Worm (Caenorhabditis elegans) whole organism, L3 larva: ENCODE results near the gene C10A4.2.

Experiments used
- ZK546.5 ChIP-seq: sonication (generic microtip); optimal IDR thresholded peaks from 2 replicates; lab custom pipeline; 2017; ENCODE audit warnings: missing biosample characterization, missing genetic modification characterization
- aly-2 ChIP-seq: fragments of 150-350 bp; optimal IDR thresholded peaks from 2 replicates; lab custom pipeline; 2014; ENCODE audit warnings: missing biosample characterization, missing genetic modification characterization
- ama-1 ChIP-seq: fragments of 150-350 bp; optimal IDR thresholded peaks from 2 replicates; lab custom pipeline; 2018
- ceh-16 ChIP-seq: sonication (generic microtip); optimal IDR thresholded peaks from 2 replicates; lab custom pipeline; 2017; ENCODE audit warnings: missing biosample characterization, missing genetic modification characterization
- ceh-28 ChIP-seq: fragments of 150-350 bp; optimal IDR thresholded peaks from 2 replicates; lab custom pipeline; 2014; ENCODE audit warnings: missing biosample characterization, missing genetic modification reagents, missing genetic modification characterization
- ceh-82 ChIP-seq: fragments of 150-350 bp; optimal IDR thresholded peaks from 2 replicates; lab custom pipeline; 2014; ENCODE audit warnings: missing biosample characterization, missing genetic modification characterization
- daf-12 ChIP-seq: fragments of 150-350 bp; optimal IDR thresholded peaks from 2 replicates; lab custom pipeline; 2014; ENCODE audit warnings: missing biosample characterization, missing genetic modification reagents, missing genetic modification characterization
- egl-27 ChIP-seq: sonication (generic microtip); optimal IDR thresholded peaks from 4 replicates; lab custom pipeline; 2017; ENCODE audit warnings: missing biosample characterization, missing genetic modification reagents, missing genetic modification characterization
- egl-5 ChIP-seq: fragments of 150-350 bp; optimal IDR thresholded peaks from 2 replicates; lab custom pipeline; 2017; ENCODE audit warnings: missing biosample characterization, missing genetic modification reagents, missing genetic modification characterization, inconsistent platforms
- elt-1 ChIP-seq: fragments of 150-350 bp; optimal IDR thresholded peaks from 2 replicates; lab custom pipeline; 2014; ENCODE audit warnings: missing biosample characterization, missing genetic modification characterization
- eor-1 ChIP-seq, 2 experiments: fragments of 150-350 bp; optimal IDR thresholded peaks; 2 replicates each; lab custom pipeline; 2014 to 2018; ENCODE audit warnings: missing biosample characterization in 2 of 2, missing genetic modification characterization in 2 of 2
- fos-1 ChIP-seq: fragments of 150-350 bp; optimal IDR thresholded peaks from 2 replicates; lab custom pipeline; 2014; ENCODE audit warnings: missing biosample characterization, missing genetic modification characterization
- hmg-11 ChIP-seq: sonication (generic microtip); optimal IDR thresholded peaks from 2 replicates; lab custom pipeline; 2016; ENCODE audit warnings: missing genetic modification characterization, missing compliant biosample characterization
- jun-1 ChIP-seq: fragments of 150-350 bp; optimal IDR thresholded peaks from 2 replicates; lab custom pipeline; 2014; ENCODE audit warnings: missing biosample characterization, missing genetic modification reagents, missing genetic modification characterization
- lin-15B ChIP-seq: fragments of 150-350 bp; optimal IDR thresholded peaks from 2 replicates; lab custom pipeline; 2014; ENCODE audit warnings: missing biosample characterization, missing genetic modification characterization
- lin-39 ChIP-seq: fragments of 150-350 bp; optimal IDR thresholded peaks from 2 replicates; lab custom pipeline; 2018; ENCODE audit warnings: missing biosample characterization, missing genetic modification reagents, missing genetic modification characterization
- mdl-1 ChIP-seq: fragments of 150-350 bp; optimal IDR thresholded peaks from 2 replicates; lab custom pipeline; 2014; ENCODE audit warnings: missing biosample characterization, missing genetic modification characterization
- nhr-11 ChIP-seq: fragments of 150-350 bp; optimal IDR thresholded peaks from 2 replicates; lab custom pipeline; 2014; ENCODE audit warnings: missing biosample characterization, missing genetic modification characterization
- nhr-12 ChIP-seq: fragments of 150-350 bp; optimal IDR thresholded peaks from 2 replicates; lab custom pipeline; 2014; ENCODE audit warnings: missing biosample characterization, missing genetic modification characterization
- nhr-23 ChIP-seq: fragments of 150-350 bp; optimal IDR thresholded peaks from 2 replicates; lab custom pipeline; 2014; ENCODE audit warnings: missing biosample characterization, missing genetic modification reagents, missing genetic modification characterization
- nhr-237 ChIP-seq: fragments of 150-350 bp; optimal IDR thresholded peaks from 2 replicates; lab custom pipeline; 2014; ENCODE audit warnings: missing biosample characterization, missing genetic modification characterization
- nhr-25 ChIP-seq: sonication (generic microtip); optimal IDR thresholded peaks from 2 replicates; lab custom pipeline; 2017; ENCODE audit warnings: missing biosample characterization, missing genetic modification characterization
- nhr-43 ChIP-seq: sonication (generic microtip); optimal IDR thresholded peaks from 2 replicates; lab custom pipeline; 2016; ENCODE audit warnings: mild to moderate bottlenecking, missing genetic modification characterization, missing compliant biosample characterization; ENCODE audit not compliant: poor library complexity, severe bottlenecking
- nhr-67 ChIP-seq: fragments of 150-350 bp; optimal IDR thresholded peaks from 2 replicates; lab custom pipeline; 2014; ENCODE audit warnings: missing biosample characterization, missing genetic modification characterization
- nhr-76 ChIP-seq: fragments of 150-350 bp; sonication (generic microtip); optimal IDR thresholded peaks from 5 replicates; lab custom pipeline; 2014; ENCODE audit warnings: missing biosample characterization, missing genetic modification characterization
- nhr-77 ChIP-seq: fragments of 150-350 bp; optimal IDR thresholded peaks from 2 replicates; lab custom pipeline; 2014; ENCODE audit warnings: missing biosample characterization, missing genetic modification characterization
- pha-4 ChIP-seq: fragments of 150-350 bp; optimal IDR thresholded peaks from 2 replicates; lab custom pipeline; 2014; ENCODE audit warnings: missing biosample characterization, missing genetic modification reagents, missing genetic modification characterization
- sea-2 ChIP-seq: fragments of 150-350 bp; sonication (generic microtip); optimal IDR thresholded peaks from 4 replicates; lab custom pipeline; 2014; ENCODE audit warnings: missing biosample characterization, missing genetic modification reagents, missing genetic modification characterization
- skn-1 ChIP-seq: fragments of 150-350 bp; optimal IDR thresholded peaks from 2 replicates; lab custom pipeline; 2014; ENCODE audit warnings: missing biosample characterization, missing genetic modification characterization
- tbx-2 ChIP-seq: sonication (generic microtip); optimal IDR thresholded peaks from 2 replicates; lab custom pipeline; 2016; ENCODE audit warnings: mild to moderate bottlenecking, missing genetic modification characterization, missing compliant biosample characterization
- unc-39 ChIP-seq: sonication (generic microtip); optimal IDR thresholded peaks from 4 replicates; lab custom pipeline; 2017; ENCODE audit warnings: missing biosample characterization, missing genetic modification characterization
- unc-62 ChIP-seq: fragments of 150-350 bp; sonication (generic microtip); optimal IDR thresholded peaks from 4 replicates; lab custom pipeline; 2014; ENCODE audit warnings: missing biosample characterization, missing genetic modification reagents, missing genetic modification characterization
- ztf-11 ChIP-seq: fragments of 150-350 bp; optimal IDR thresholded peaks from 2 replicates; lab custom pipeline; 2014; ENCODE audit warnings: missing biosample characterization, missing genetic modification characterization
- ztf-4 ChIP-seq: fragments of 150-350 bp; optimal IDR thresholded peaks from 2 replicates; lab custom pipeline; 2014; ENCODE audit warnings: missing biosample characterization, missing genetic modification characterization

C10A4.2 gene

ce11 chrX:7415420-7415819, 5.4 kb downstream of the C10A4.2 start, which contains the start of gene C10A4.7:
C10A4.7 (minus strand) TSS chrX:7415520.
- TF ChIP-seq egl-5 (tag; lab: Kevin White, UChicago), result no peak
- no peak for TF ChIP-seq ZK546.5 (tag; lab: Kevin White, UChicago)
- no peak for TF ChIP-seq nhr-43
- no peak for TF ChIP-seq nhr-67 (tag; lab: Kevin White, UChicago)
- TF ChIP-seq tbx-2 (tag; lab: Kevin White, UChicago), result no peak
- TF ChIP-seq daf-12 (tag; lab: Kevin White, UChicago), result no peak
- TF ChIP-seq aly-2 (tag; lab: Kevin White, UChicago), result no peak
- no peak for TF ChIP-seq lin-15B (tag; lab: Kevin White, UChicago)
- no peak for TF ChIP-seq sea-2
- TF ChIP-seq mdl-1 (tag; lab: Kevin White, UChicago), result no peak
- no peak for TF ChIP-seq ztf-4 (tag; lab: Kevin White, UChicago)
- no peak for TF ChIP-seq lin-39
- no peak for TF ChIP-seq elt-1
- no peak for TF ChIP-seq eor-1 (tag; optimal IDR thresholded peaks at IDR 0.05; lab: Kevin White, UChicago)
- TF ChIP-seq, all 47 proteins: peak for 0

- TF ChIP-seq jun-1 (tag; lab: Kevin White, UChicago) (no peak), lin-15B (tag; lab: Kevin White, UChicago) (no peak), ama-1 (lab: Kevin White, UChicago) (no peak), egl-27 (tag; lab: Kevin White, UChicago) (no peak), nhr-11 (tag; lab: Kevin White, UChicago) (no peak), nhr-237 (tag; lab: Kevin White, UChicago) (no peak), nhr-25 (tag; lab: Kevin White, UChicago) (no peak), ztf-11 (tag; lab: Kevin White, UChicago) (no peak), nhr-67 (tag; lab: Kevin White, UChicago) (no peak), ceh-16 (tag; lab: Kevin White, UChicago) (no peak), nhr-76 (no peak), ceh-82 (no peak)
Observed at ce11 chrX:7416082-7416481, 6.0 kb downstream of the C10A4.2 start, which contains the start of gene C10A4.1. C10A4.1 (plus strand) TSS chrX:7416382.

ce11 chrX:7420571-7420970, 10.5 kb downstream of the C10A4.2 start, which contains the start of gene C10A4.9:
C10A4.9 (plus strand) TSS chrX:7420871.
- TF ChIP-seq aly-2 (tag; lab: Kevin White, UChicago) (no peak), ceh-16 (tag; lab: Kevin White, UChicago) (no peak), daf-12 (tag; lab: Kevin White, UChicago) (no peak), ceh-28 (tag; lab: Kevin White, UChicago) (no peak), nhr-11 (tag; lab: Kevin White, UChicago) (no peak), skn-1 (tag; lab: Kevin White, UChicago) (no peak), sea-2 (no peak), pha-4 (no peak)

- TF ChIP-seq unc-62 (GFP tag; lab: Kevin White, UChicago) (no peak), ZK546.5 (tag; lab: Kevin White, UChicago) (no peak), lin-15B (tag; lab: Kevin White, UChicago) (no peak), pha-4 (no peak), nhr-76 (no peak), hmg-11 (tag; lab: Kevin White, UChicago) (no peak), nhr-77 (tag; lab: Kevin White, UChicago) (no peak), unc-39 (tag; lab: Kevin White, UChicago) (no peak)
- TF ChIP-seq, all 47 proteins: peak for 0
Observed at ce11 chrX:7424813-7425212, 14.8 kb downstream of the C10A4.2 start, which contains the start of gene mnm-2. mnm-2 (minus strand) TSS chrX:7424913.

ce11 chrX:7430483-7430882, 20.4 kb downstream of the C10A4.2 start:
- TF ChIP-seq jun-1 (tag; lab: Kevin White, UChicago) (no peak), nhr-23 (peak; percentile 20), nhr-25 (tag; lab: Kevin White, UChicago) (peak; percentile 54), hmg-11 (tag; lab: Kevin White, UChicago) (peak; percentile 31)

- TF ChIP-seq nhr-12 (tag; lab: Kevin White, UChicago) (no peak), sea-2 (no peak), ztf-4 (tag; lab: Kevin White, UChicago) (no peak), tbx-2 (tag; lab: Kevin White, UChicago) (no peak), nhr-76 (no peak), mdl-1 (tag; lab: Kevin White, UChicago) (no peak), nhr-237 (tag; lab: Kevin White, UChicago) (no peak), eor-1 (tag; optimal IDR thresholded peaks at IDR 0.05; lab: Kevin White, UChicago) (no peak), nhr-67 (tag; lab: Kevin White, UChicago) (no peak), nhr-23 (no peak), nhr-77 (tag; lab: Kevin White, UChicago) (no peak), lin-15B (tag; lab: Kevin White, UChicago) (no peak), fos-1 (no peak), lin-39 (no peak), jun-1 (tag; lab: Kevin White, UChicago) (no peak), ama-1 (lab: Kevin White, UChicago) (no peak), ceh-82 (no peak)
- TF ChIP-seq, all 47 proteins: peak for 0
Observed at ce11 chrX:7431165-7431564, 21.1 kb downstream of the C10A4.2 start, which contains the start of gene clc-2. clc-2 (plus strand) TSS chrX:7431465.
